Worm (Caenorhabditis elegans): Measurements from ENCODE around the gene F11E6.6.

F11E6.6 gene

ce11 chrIV:17461222-17461707 lies 4.5 kb downstream of the F11E6.6 start, which contains the start of gene rif-1.1:
Gene rif-1.1 (minus strand): TSS chrIV:17461272.
- no peak for TF ChIP-seq unc-39 (tag; optimal IDR thresholded peaks at IDR 0.05)
- no peak for TF ChIP-seq unc-62 (GFP tag; optimal IDR thresholded peaks at IDR 0.05)
- peak; percentile 11 for TF ChIP-seq mep-1 (tag; optimal IDR thresholded peaks at IDR 0.05)
- TF ChIP-seq mls-2 (tag; optimal IDR thresholded peaks at IDR 0.05) = peak; percentile 29
- peak; percentile 82 for TF ChIP-seq lsy-2 (tag; optimal IDR thresholded peaks at IDR 0.05)
- TF ChIP-seq drap-1 (GFP tag; optimal IDR thresholded peaks at IDR 0.05) = peak; percentile 24
- TF ChIP-seq elt-3 (tag; optimal IDR thresholded peaks at IDR 0.05) = no peak
- TF ChIP-seq pha-4 (tag; optimal IDR thresholded peaks at IDR 0.05) = peak; percentile 10
- no peak for TF ChIP-seq mab-5 (tag; optimal IDR thresholded peaks at IDR 0.05)
- peak; percentile 6 for TF ChIP-seq ces-1 (GFP tag; optimal IDR thresholded peaks at IDR 0.05)

- TF ChIP-seq mep-1 (tag; optimal IDR thresholded peaks at IDR 0.05) = no peak
- no peak for TF ChIP-seq sptf-1 (tag; optimal IDR thresholded peaks at IDR 0.05)
- TF ChIP-seq tbx-8 (GFP tag; optimal IDR thresholded peaks at IDR 0.05) = no peak
- TF ChIP-seq M03D4.4 (tag; optimal IDR thresholded peaks at IDR 0.05) = no peak
- no peak for TF ChIP-seq unc-120 (tag; optimal IDR thresholded peaks at IDR 0.05; ENCODE audit: poor library complexity, severe bottlenecking)
These were observed 11.8 kb downstream of the F11E6.6 start for ce11 chrIV:17453996-17454395.

DNA sequence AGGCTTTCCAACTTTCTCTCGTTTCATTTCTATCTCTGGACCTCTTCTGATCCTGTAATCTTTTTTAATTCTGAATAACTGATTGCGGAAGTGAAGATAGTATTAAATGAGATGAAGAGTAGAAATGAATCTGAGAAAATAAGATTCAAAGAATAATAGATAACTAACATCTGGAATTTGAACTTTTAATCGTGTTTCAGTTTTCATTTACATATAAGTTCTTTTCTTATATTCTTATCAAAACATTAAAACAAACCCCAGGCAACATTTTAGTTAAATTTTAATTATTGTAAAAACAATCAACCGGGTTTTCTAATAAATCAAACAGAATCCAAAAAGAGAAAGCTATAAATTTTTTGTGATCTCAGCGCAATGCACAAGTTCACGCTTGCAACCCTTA lies 12.6 kb downstream of the F11E6.6 start:
- TF ChIP-seq mep-1 (tag; optimal IDR thresholded peaks at IDR 0.05) (no peak), sem-2 (GFP tag; optimal IDR thresholded peaks at IDR 0.05) (no peak), drap-1 (GFP tag; optimal IDR thresholded peaks at IDR 0.05) (no peak), blmp-1 (tag; optimal IDR thresholded peaks at IDR 0.05) (peak; percentile 1), ceh-39 (tag; optimal IDR thresholded peaks at IDR 0.05) (no peak), tbx-8 (GFP tag; optimal IDR thresholded peaks at IDR 0.05) (no peak), lin-13 (tag; optimal IDR thresholded peaks at IDR 0.05) (no peak), hlh-1 (tag; optimal IDR thresholded peaks at IDR 0.05) (no peak), ces-1 (GFP tag; optimal IDR thresholded peaks at IDR 0.05) (no peak), unc-120 (tag; optimal IDR thresholded peaks at IDR 0.05; ENCODE audit: poor library complexity, severe bottlenecking) (no peak), ztf-11 (tag; optimal IDR thresholded peaks at IDR 0.05) (no peak), cnd-1 (tag; optimal IDR thresholded peaks at IDR 0.05) (no peak), ham-2 (GFP tag; optimal IDR thresholded peaks at IDR 0.05) (peak; percentile 37), nhr-12 (tag; optimal IDR thresholded peaks at IDR 0.05) (no peak), nhr-28 (tag; optimal IDR thresholded peaks at IDR 0.05) (no peak)

DNA sequence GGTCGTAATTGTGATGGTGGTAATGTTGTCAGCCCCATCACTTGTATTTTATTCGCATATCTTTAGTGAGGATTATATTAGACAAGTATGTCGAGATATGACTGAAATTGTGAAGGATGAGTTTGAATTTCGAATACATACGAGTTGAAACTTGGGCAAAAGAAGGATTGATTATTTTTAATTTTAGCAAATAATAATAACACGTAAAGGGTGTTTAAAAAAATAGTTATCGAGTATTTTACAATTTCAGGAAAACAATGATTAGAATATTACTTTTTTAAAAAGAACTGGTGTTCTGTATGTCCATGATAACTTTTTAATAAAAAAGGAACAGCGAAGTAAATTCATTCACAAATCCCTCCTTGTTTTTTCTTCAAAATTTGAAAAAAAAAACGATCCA lies 15.3 kb downstream of the F11E6.6 start, which contains the start of gene F11E6.8:
F11E6.8 (minus strand) TSS at position 101 of the 400 bp plus-strand sequence.
- TF ChIP-seq ham-2 (GFP tag; optimal IDR thresholded peaks at IDR 0.05) (no peak), nhr-2 (tag; optimal IDR thresholded peaks at IDR 0.05) (no peak)

- TF ChIP-seq elt-1 (tag; optimal IDR thresholded peaks at IDR 0.05; ENCODE audit: borderline replicate concordance, insufficient read depth) = no peak
- no peak for TF ChIP-seq ceh-83 (GFP tag; optimal IDR thresholded peaks at IDR 0.05)
- TF ChIP-seq mep-1 (tag; optimal IDR thresholded peaks at IDR 0.05) = no peak
- no peak for TF ChIP-seq ham-2 (GFP tag; optimal IDR thresholded peaks at IDR 0.05)
- no peak for TF ChIP-seq ceh-39 (tag; optimal IDR thresholded peaks at IDR 0.05)
- no peak for TF ChIP-seq mls-2 (tag; optimal IDR thresholded peaks at IDR 0.05)
- no peak for TF ChIP-seq bed-3 (GFP tag; optimal IDR thresholded peaks at IDR 0.05)
- no peak for TF ChIP-seq elt-3 (tag; optimal IDR thresholded peaks at IDR 0.05)
- TF ChIP-seq flh-1 (GFP tag; optimal IDR thresholded peaks at IDR 0.05) = no peak
These were observed 17.5 kb downstream of the F11E6.6 start for ce11 chrIV:17448319-17448718.

DNA sequence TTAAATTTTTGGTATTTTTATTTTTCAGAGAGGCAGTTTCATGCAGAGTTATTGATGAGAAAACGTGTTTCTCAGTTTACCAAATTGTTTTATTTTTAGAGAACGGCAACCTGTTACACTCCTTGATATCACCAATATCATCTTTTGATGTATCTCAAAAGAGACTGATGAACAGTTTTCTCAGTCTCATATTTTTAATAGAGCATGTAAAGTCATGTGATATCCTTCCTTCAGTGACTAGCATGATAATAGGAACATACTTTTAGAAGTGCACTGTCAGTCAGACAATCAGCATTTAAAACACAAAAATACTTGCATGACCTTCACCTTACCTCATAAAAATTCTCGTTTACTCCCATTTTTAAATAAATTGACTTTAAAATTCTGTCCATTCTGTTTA lies 23.3 kb downstream of the F11E6.6 start, which contains the start of gene F11E6.11:
F11E6.11 (plus strand) TSS at position 325 of the 400 bp plus-strand sequence.
- TF ChIP-seq sptf-1 (tag; optimal IDR thresholded peaks at IDR 0.05) (no peak), unc-62 (GFP tag; optimal IDR thresholded peaks at IDR 0.05) (no peak), nhr-12 (tag; optimal IDR thresholded peaks at IDR 0.05) (no peak), mep-1 (tag; optimal IDR thresholded peaks at IDR 0.05) (no peak), nhr-76 (tag; optimal IDR thresholded peaks at IDR 0.05) (no peak), snpc-4 (tag; optimal IDR thresholded peaks at IDR 0.05) (no peak), nhr-237 (tag; optimal IDR thresholded peaks at IDR 0.05) (no peak), elt-1 (tag; optimal IDR thresholded peaks at IDR 0.05; ENCODE audit: borderline replicate concordance, insufficient read depth) (no peak), nhr-2 (tag; optimal IDR thresholded peaks at IDR 0.05) (no peak)
